Worm (Caenorhabditis elegans) whole organism, L1 larva: ENCODE results near the gene R07B1.13.

Experiments
- C16A3.4 ChIP-seq: fragments of 150-350 bp; optimal IDR thresholded peaks from 2 replicates; lab custom pipeline; 2014; ENCODE audit warnings: missing biosample characterization, missing genetic modification characterization
- F16B12.6 ChIP-seq: fragments of 150-350 bp; optimal IDR thresholded peaks from 2 replicates; lab custom pipeline; 2014; ENCODE audit warnings: missing biosample characterization, missing genetic modification characterization
- alr-1 ChIP-seq: fragments of 200-800 bp; sonication (Bioruptor generic); optimal IDR thresholded peaks from 2 replicates; lab custom pipeline; 2018; ENCODE audit warnings: borderline replicate concordance, mild to moderate bottlenecking, missing genetic modification characterization, missing compliant biosample characterization
- blmp-1 ChIP-seq: fragments of 150-350 bp; optimal IDR thresholded peaks from 2 replicates; lab custom pipeline; 2014; ENCODE audit warnings: missing biosample characterization, missing genetic modification characterization
- ceh-82 ChIP-seq, 3 experiments: fragments of 150-350 bp in 1 of 3; sonication (generic microtip) in 2 of 3; optimal IDR thresholded peaks; 2 replicates each; lab custom pipeline; 2014 to 2017; ENCODE audit warnings: missing biosample characterization in 3 of 3, missing genetic modification characterization in 3 of 3
- dpl-1 ChIP-seq, 3 experiments: fragments of 150-350 bp in 2 of 3; sonication (generic microtip) in 1 of 3; optimal IDR thresholded peaks; 2 replicates each; lab custom pipeline; 2014 to 2017; ENCODE audit warnings: missing biosample characterization in 3 of 3, missing genetic modification characterization in 3 of 3, missing genetic modification reagents in 3 of 3
- elt-2 ChIP-seq: sonication (generic microtip); optimal IDR thresholded peaks from 2 replicates; lab custom pipeline; 2016; ENCODE audit warnings: missing genetic modification characterization, mild to moderate bottlenecking, inconsistent platforms, missing compliant biosample characterization, missing genetic modification reagents
- ets-5 ChIP-seq: fragments of 200-800 bp; sonication (Bioruptor generic); IDR thresholded peaks from 2 replicates; pipeline ENCODE4 v1.3.6; 2022; ENCODE audit warnings: missing genetic modification characterization, missing compliant biosample characterization
- jun-1 ChIP-seq: fragments of 150-350 bp; optimal IDR thresholded peaks from 2 replicates; lab custom pipeline; 2014; ENCODE audit warnings: missing biosample characterization, missing genetic modification reagents, missing genetic modification characterization
- lin-13 ChIP-seq: fragments of 150-350 bp; optimal IDR thresholded peaks from 2 replicates; lab custom pipeline; 2014; ENCODE audit warnings: missing biosample characterization, missing genetic modification reagents, missing genetic modification characterization
- lin-14 ChIP-seq: fragments of 200-800 bp; sonication (Bioruptor generic); optimal IDR thresholded peaks from 2 replicates; lab custom pipeline; 2018; ENCODE audit warnings: mild to moderate bottlenecking, missing genetic modification characterization, moderate library complexity, missing compliant biosample characterization
- lin-15B ChIP-seq: fragments of 150-350 bp; sonication (generic microtip); optimal IDR thresholded peaks from 3 replicates; lab custom pipeline; 2014; ENCODE audit warnings: missing biosample characterization, missing genetic modification characterization
- lin-39 ChIP-seq: fragments of 150-350 bp; optimal IDR thresholded peaks from 2 replicates; lab custom pipeline; 2014; ENCODE audit warnings: missing biosample characterization, missing genetic modification reagents, missing genetic modification characterization
- lsy-2 ChIP-seq, 2 experiments: fragments of 150-350 bp; optimal IDR thresholded peaks; 2 replicates each; lab custom pipeline; 2014; ENCODE audit warnings: missing biosample characterization in 2 of 2, missing genetic modification characterization in 2 of 2
- mef-2 ChIP-seq: fragments of 150-350 bp; optimal IDR thresholded peaks from 2 replicates; lab custom pipeline; 2014; ENCODE audit warnings: missing biosample characterization, missing genetic modification characterization
- nhr-12 ChIP-seq: sonication (generic microtip); optimal IDR thresholded peaks from 2 replicates; lab custom pipeline; 2017; ENCODE audit warnings: missing biosample characterization, missing genetic modification characterization
- nhr-19 ChIP-seq: fragments of 200-800 bp; sonication (Bioruptor generic); conservative IDR thresholded peaks from 2 replicates; pipeline ENCODE4 v1.3.6; 2022; ENCODE audit warnings: missing genetic modification characterization, missing compliant biosample characterization
- nhr-71 ChIP-seq: sonication (generic microtip); optimal IDR thresholded peaks from 2 replicates; lab custom pipeline; 2016; ENCODE audit warnings: mild to moderate bottlenecking, missing genetic modification characterization, moderate library complexity, missing compliant biosample characterization
- nhr-90 ChIP-seq: sonication (generic microtip); optimal IDR thresholded peaks from 2 replicates; lab custom pipeline; 2016; ENCODE audit warnings: mild to moderate bottlenecking, missing genetic modification characterization, missing compliant biosample characterization; ENCODE audit not compliant: poor library complexity
- pag-3 ChIP-seq: sonication (generic microtip); optimal IDR thresholded peaks from 2 replicates; lab custom pipeline; 2017; ENCODE audit warnings: missing genetic modification characterization, mild to moderate bottlenecking, missing compliant biosample characterization, antibody characterized with exemption, borderline replicate concordance; ENCODE audit not compliant: insufficient read depth
- pax-3 ChIP-seq: fragments of 200-800 bp; sonication (Bioruptor generic); optimal IDR thresholded peaks from 2 replicates; lab custom pipeline; 2018; ENCODE audit warnings: mild to moderate bottlenecking, missing genetic modification characterization, moderate library complexity, missing compliant biosample characterization
- rnt-1 ChIP-seq: sonication (generic microtip); optimal IDR thresholded peaks from 2 replicates; lab custom pipeline; 2016; ENCODE audit warnings: mild to moderate bottlenecking, missing genetic modification characterization, moderate library complexity, missing compliant biosample characterization
- skn-1 ChIP-seq: fragments of 150-350 bp; optimal IDR thresholded peaks from 2 replicates; lab custom pipeline; 2014; ENCODE audit warnings: missing biosample characterization, missing genetic modification characterization
- snpc-4 ChIP-seq: fragments of 150-350 bp; optimal IDR thresholded peaks from 2 replicates; lab custom pipeline; 2014; ENCODE audit warnings: missing biosample characterization, missing genetic modification characterization
- snu-23 ChIP-seq: sonication (generic microtip); optimal IDR thresholded peaks from 2 replicates; lab custom pipeline; 2016; ENCODE audit warnings: missing genetic modification characterization, missing compliant biosample characterization
- sptf-1 ChIP-seq: fragments of 150-350 bp; optimal IDR thresholded peaks from 2 replicates; lab custom pipeline; 2014; ENCODE audit warnings: missing biosample characterization, missing genetic modification characterization
- swsn-7 ChIP-seq: sonication (generic microtip); optimal IDR thresholded peaks from 2 replicates; lab custom pipeline; 2016; ENCODE audit warnings: missing genetic modification characterization, missing compliant biosample characterization
- unc-130 ChIP-seq: fragments of 150-350 bp; optimal IDR thresholded peaks from 2 replicates; lab custom pipeline; 2017; ENCODE audit warnings: missing biosample characterization, missing genetic modification characterization, inconsistent platforms
- unc-30 ChIP-seq: sonication (generic microtip); optimal IDR thresholded peaks from 2 replicates; lab custom pipeline; 2017; ENCODE audit warnings: missing biosample characterization, missing genetic modification characterization
- unc-86 ChIP-seq: sonication (generic microtip); optimal IDR thresholded peaks from 2 replicates; lab custom pipeline; 2016; ENCODE audit warnings: missing genetic modification characterization, missing compliant biosample characterization
- vab-15 ChIP-seq: sonication (generic microtip); optimal IDR thresholded peaks from 2 replicates; lab custom pipeline; 2017; ENCODE audit warnings: missing genotype, mild to moderate bottlenecking, missing genetic modification characterization, missing compliant biosample characterization
- xbp-1 ChIP-seq: sonication (generic microtip); optimal IDR thresholded peaks from 2 replicates; lab custom pipeline; 2016; ENCODE audit warnings: missing genetic modification characterization, missing compliant biosample characterization

The R07B1.13 gene

ce11 chrX:9837989-9838541, 31.6 kb upstream of the R07B1.13 start, which contains the start of gene ipla-2 (continued):
- peak; percentile 50 for TF ChIP-seq pag-3 (tag; lab: Kevin White, UChicago)
- TF ChIP-seq vab-15 (tag; lab: Kevin White, UChicago): no peak
- peak; percentile 67 for TF ChIP-seq lin-13
- TF ChIP-seq dpl-1 (GFP tag; optimal IDR thresholded peaks at IDR 0.05; lab: Kevin White, UChicago): peak; percentile 40 to 59 (median 48)
- peak; percentile 70 for TF ChIP-seq swsn-7 (tag; lab: Kevin White, UChicago)
- TF ChIP-seq skn-1 (tag; lab: Kevin White, UChicago): peak; percentile 87
- TF ChIP-seq F16B12.6 (tag; lab: Kevin White, UChicago): peak; percentile 20
- no peak for TF ChIP-seq lin-15B (tag; lab: Kevin White, UChicago)
- TF ChIP-seq nhr-90 (tag; lab: Kevin White, UChicago): peak; percentile 28
- peak; percentile 88 for TF ChIP-seq snu-23 (GFP tag; lab: Kevin White, UChicago)
- peak; percentile 65 for TF ChIP-seq C16A3.4 (tag; lab: Kevin White, UChicago)
- TF ChIP-seq blmp-1 (tag; lab: Kevin White, UChicago): peak; percentile 80
- TF ChIP-seq mef-2 (tag; lab: Kevin White, UChicago): peak; percentile 9

- TF ChIP-seq ceh-82 (tag; optimal IDR thresholded peaks at IDR 0.05; lab: Kevin White, UChicago) (no peak), rnt-1 (tag; lab: Kevin White, UChicago) (peak; percentile 78), unc-30 (tag; lab: Kevin White, UChicago) (no peak), lin-14 (GFP tag; lab: Kevin White, UChicago) (peak; percentile 35), lsy-2 (tag; optimal IDR thresholded peaks at IDR 0.05; lab: Kevin White, UChicago) (peak in 1 of 2 experiments; percentile 5), blmp-1 (tag; lab: Kevin White, UChicago) (no peak), nhr-71 (tag; lab: Kevin White, UChicago) (peak; percentile 45), lin-39 (tag; lab: Kevin White, UChicago) (peak; percentile 72)
Measured at ce11 chrX:9840864-9841263, 28.8 kb upstream of the R07B1.13 start.

ce11 chrX:9842102-9842501, 27.5 kb upstream of the R07B1.13 start:
- TF ChIP-seq alr-1 (tag; lab: Kevin White, UChicago): no peak
- no peak for TF ChIP-seq nhr-12 (tag; lab: Kevin White, UChicago)
- peak; percentile 45 for TF ChIP-seq lin-14 (GFP tag; lab: Kevin White, UChicago)
- no peak for TF ChIP-seq sptf-1 (tag; lab: Kevin White, UChicago)
- TF ChIP-seq nhr-71 (tag; lab: Kevin White, UChicago): peak; percentile 25
- TF ChIP-seq blmp-1 (tag; lab: Kevin White, UChicago): no peak
- TF ChIP-seq rnt-1 (tag; lab: Kevin White, UChicago): peak; percentile 81

- TF ChIP-seq lsy-2 (tag; optimal IDR thresholded peaks at IDR 0.05; lab: Kevin White, UChicago) (no peak), pax-3 (tag; lab: Kevin White, UChicago) (no peak), C16A3.4 (tag; lab: Kevin White, UChicago) (no peak), elt-2 (tag; lab: Kevin White, UChicago) (no peak), unc-86 (tag; lab: Kevin White, UChicago) (no peak), snpc-4 (tag; lab: Kevin White, UChicago) (no peak), jun-1 (tag; lab: Kevin White, UChicago) (no peak), rnt-1 (tag; lab: Kevin White, UChicago) (peak; percentile 46), unc-130 (tag; lab: Kevin White, UChicago) (no peak), xbp-1 (no peak), lin-14 (GFP tag; lab: Kevin White, UChicago) (peak; percentile 7), nhr-19 (GFP tag; lab: Robert Waterston, UW) (no peak), vab-15 (tag; lab: Kevin White, UChicago) (no peak), nhr-12 (tag; lab: Kevin White, UChicago) (no peak), ets-5 (GFP tag; lab: Robert Waterston, UW) (no peak)
Measured at ce11 chrX:9843568-9843967, 26.1 kb upstream of the R07B1.13 start.
